ENCODE assay signal across 6 worm cellular contexts in genomic region chrX:9441512-9441911, ce11.
A peak's percentile ranks its signal among the peaks of the same experiment; 100 is the strongest.
TF ChIP-seq lines count a peak whose summit lies in the region.

Gene memb-1 (minus strand): TSS chrX:9441571.

TF ChIP-seq in whole organism, L1 larva, 84 proteins besides CTCF, POLR2A, EP300 and RAD21 (continued from another document and continues in another):
- no peak for TF ChIP-seq lir-3 (tag; optimal IDR thresholded peaks at IDR 0.05; lab: Kevin White, UChicago; ENCODE audit: poor library complexity)
- no peak for TF ChIP-seq unc-98 (GFP tag; IDR thresholded peaks at IDR 0.05; lab: Robert Waterston, UW)
- TF ChIP-seq hlh-4 (tag; optimal IDR thresholded peaks at IDR 0.05; lab: Kevin White, UChicago), result no peak
- TF ChIP-seq pqm-1 (tag; optimal IDR thresholded peaks at IDR 0.05; lab: Kevin White, UChicago), result no peak
- no peak for TF ChIP-seq sup-37 (GFP tag; optimal IDR thresholded peaks at IDR 0.05; lab: Kevin White, UChicago)
- no peak for TF ChIP-seq C34B4.2 (tag; optimal IDR thresholded peaks at IDR 0.05; lab: Kevin White, UChicago)
- TF ChIP-seq isw-1 (GFP tag; IDR thresholded peaks at IDR 0.05; lab: Robert Waterston, UW), result peak; percentile 8; the same call in 1 of the 2 replicates
- no peak for TF ChIP-seq sptf-1 (tag; optimal IDR thresholded peaks at IDR 0.05; lab: Kevin White, UChicago)
- peak; percentile 45 for TF ChIP-seq fos-1 (tag; optimal IDR thresholded peaks at IDR 0.05; lab: Kevin White, UChicago)
- peak; percentile 8 for TF ChIP-seq nhr-77 (tag; optimal IDR thresholded peaks at IDR 0.05; lab: Kevin White, UChicago)
- peak; percentile 86 for TF ChIP-seq mep-1 (tag; optimal IDR thresholded peaks at IDR 0.05; lab: Kevin White, UChicago)
- peak in 1 of 2 experiments; percentile 70 for TF ChIP-seq mdl-1 (tag; optimal IDR thresholded peaks at IDR 0.05; lab: Kevin White, UChicago)
- TF ChIP-seq unc-62 (GFP tag; optimal IDR thresholded peaks at IDR 0.05; lab: Kevin White, UChicago), result no peak
- no peak for TF ChIP-seq unc-30 (tag; optimal IDR thresholded peaks at IDR 0.05; lab: Kevin White, UChicago)
- no peak for TF ChIP-seq mef-2 (tag; optimal IDR thresholded peaks at IDR 0.05; lab: Kevin White, UChicago)
- TF ChIP-seq nhr-28 (tag; optimal IDR thresholded peaks at IDR 0.05; lab: Kevin White, UChicago), result no peak
- TF ChIP-seq ceh-8 (GFP tag; optimal IDR thresholded peaks at IDR 0.05; lab: Kevin White, UChicago), result no peak
- peak; percentile 28 for TF ChIP-seq skn-1 (tag; optimal IDR thresholded peaks at IDR 0.05; lab: Kevin White, UChicago)
- TF ChIP-seq nhr-76 (tag; optimal IDR thresholded peaks at IDR 0.05; lab: Kevin White, UChicago), result no peak
- TF ChIP-seq unc-86 (tag; optimal IDR thresholded peaks at IDR 0.05; lab: Kevin White, UChicago), result peak; percentile 38
- peak; percentile 69 for TF ChIP-seq nhr-71 (tag; optimal IDR thresholded peaks at IDR 0.05; lab: Kevin White, UChicago)
- no peak for TF ChIP-seq aly-2 (tag; optimal IDR thresholded peaks at IDR 0.05; lab: Kevin White, UChicago)

TF ChIP-seq in whole organism, L2 larva, 48 proteins besides CTCF, POLR2A, EP300 and RAD21 (continued from another document and continues in another):
- peak; percentile 81 for TF ChIP-seq nhr-129 (tag; optimal IDR thresholded peaks at IDR 0.05; lab: Kevin White, UChicago)
- no peak for TF ChIP-seq ceh-82 (tag; optimal IDR thresholded peaks at IDR 0.05; lab: Kevin White, UChicago)
- TF ChIP-seq nhr-21 (tag; optimal IDR thresholded peaks at IDR 0.05; lab: Kevin White, UChicago), result no peak
- peak; percentile 31 for TF ChIP-seq mab-5 (tag; optimal IDR thresholded peaks at IDR 0.05; lab: Kevin White, UChicago)
- peak; percentile 78 for TF ChIP-seq sma-9 (GFP tag; optimal IDR thresholded peaks at IDR 0.05; lab: Kevin White, UChicago)
- TF ChIP-seq sma-9 (tag; optimal IDR thresholded peaks at IDR 0.05; lab: Kevin White, UChicago), result no peak
- TF ChIP-seq nhr-11 (tag; optimal IDR thresholded peaks at IDR 0.05; lab: Kevin White, UChicago), result no peak
- no peak for TF ChIP-seq elt-1 (tag; optimal IDR thresholded peaks at IDR 0.05; lab: Kevin White, UChicago)
- TF ChIP-seq R02D3.7 (tag; optimal IDR thresholded peaks at IDR 0.05; lab: Kevin White, UChicago), result no peak
- TF ChIP-seq gmeb-1 (tag; optimal IDR thresholded peaks at IDR 0.05; lab: Kevin White, UChicago), result peak; percentile 56
- peak; percentile 26 for TF ChIP-seq zag-1 (tag; optimal IDR thresholded peaks at IDR 0.05; lab: Kevin White, UChicago)
- peak; percentile 38 for TF ChIP-seq sma-3 (GFP tag; optimal IDR thresholded peaks at IDR 0.05; lab: Kevin White, UChicago)
- TF ChIP-seq nhr-23 (tag; optimal IDR thresholded peaks at IDR 0.05; lab: Kevin White, UChicago), result no peak
- TF ChIP-seq nhr-6 (tag; optimal IDR thresholded peaks at IDR 0.05; lab: Kevin White, UChicago), result no peak
- no peak for TF ChIP-seq ceh-16 (tag; optimal IDR thresholded peaks at IDR 0.05; lab: Kevin White, UChicago)
- TF ChIP-seq nhr-237 (tag; optimal IDR thresholded peaks at IDR 0.05; lab: Kevin White, UChicago), result no peak
- TF ChIP-seq unc-39 (tag; optimal IDR thresholded peaks at IDR 0.05; lab: Kevin White, UChicago), result no peak
- TF ChIP-seq ztf-1 (GFP tag; conservative IDR thresholded peaks at IDR 0.05; lab: Robert Waterston, UW), result no peak
- no peak for TF ChIP-seq mbf-1 (tag; optimal IDR thresholded peaks at IDR 0.05; lab: Kevin White, UChicago)
- no peak for TF ChIP-seq alr-1 (tag; optimal IDR thresholded peaks at IDR 0.05; lab: Kevin White, UChicago)
- TF ChIP-seq snpc-4 (tag; optimal IDR thresholded peaks at IDR 0.05; lab: Kevin White, UChicago), result peak; percentile 13
- no peak for TF ChIP-seq dmd-4 (tag; optimal IDR thresholded peaks at IDR 0.05; lab: Kevin White, UChicago)
- TF ChIP-seq nhr-77 (tag; optimal IDR thresholded peaks at IDR 0.05; lab: Kevin White, UChicago), result no peak
- TF ChIP-seq C34F6.9 (tag; optimal IDR thresholded peaks at IDR 0.05; lab: Kevin White, UChicago), result peak; percentile 74

TF ChIP-seq in whole organism, L3 larva, 47 proteins besides CTCF, POLR2A, EP300 and RAD21 (continued from another document):
- TF ChIP-seq jun-1 (tag; optimal IDR thresholded peaks at IDR 0.05; lab: Kevin White, UChicago) (peak; percentile 50), nhr-23 (tag; optimal IDR thresholded peaks at IDR 0.05; lab: Kevin White, UChicago) (peak; percentile 77), skn-1 (tag; optimal IDR thresholded peaks at IDR 0.05; lab: Kevin White, UChicago) (peak; percentile 45), elt-2 (tag; optimal IDR thresholded peaks at IDR 0.05; lab: Kevin White, UChicago) (peak; percentile 59), nfya-1 (tag; optimal IDR thresholded peaks at IDR 0.05; lab: Kevin White, UChicago; ENCODE audit: insufficient read depth) (peak; percentile 77), nhr-237 (tag; optimal IDR thresholded peaks at IDR 0.05; lab: Kevin White, UChicago) (no peak), pqm-1 (tag; optimal IDR thresholded peaks at IDR 0.05; lab: Kevin White, UChicago) (peak; percentile 74), snpc-4 (tag; optimal IDR thresholded peaks at IDR 0.05; lab: Kevin White, UChicago) (peak; percentile 30), ceh-9 (tag; optimal IDR thresholded peaks at IDR 0.05; lab: Kevin White, UChicago) (no peak), lin-15B (tag; optimal IDR thresholded peaks at IDR 0.05; lab: Kevin White, UChicago) (peak; percentile 18)

TF ChIP-seq in whole organism, L4 larva, 104 proteins besides CTCF, POLR2A, EP300 and RAD21 (continued from another document and continues in another):
- TF ChIP-seq zip-2 (tag; optimal IDR thresholded peaks at IDR 0.05; lab: Kevin White, UChicago), result no peak
- no peak for TF ChIP-seq mdt-29 (GFP tag; IDR thresholded peaks at IDR 0.05; lab: Robert Waterston, UW)
- no peak for TF ChIP-seq madf-5 (GFP tag; IDR thresholded peaks at IDR 0.05; lab: Robert Waterston, UW)
- TF ChIP-seq F10B5.3 (tag; optimal IDR thresholded peaks at IDR 0.05; lab: Kevin White, UChicago), result no peak
- TF ChIP-seq mxl-2 (GFP tag; conservative IDR thresholded peaks at IDR 0.05; lab: Robert Waterston, UW), result no peak
- no peak for TF ChIP-seq fos-1 (tag; optimal IDR thresholded peaks at IDR 0.05; lab: Kevin White, UChicago)
- no peak for TF ChIP-seq sdz-12 (GFP tag; optimal IDR thresholded peaks at IDR 0.05; lab: Kevin White, UChicago)
- no peak for TF ChIP-seq nhr-25 (tag; optimal IDR thresholded peaks at IDR 0.05; lab: Kevin White, UChicago; ENCODE audit: borderline replicate concordance, insufficient read depth)
- no peak for TF ChIP-seq nhr-41 (GFP tag; IDR thresholded peaks at IDR 0.05; lab: Robert Waterston, UW)
- TF ChIP-seq unc-130 (GFP tag; optimal IDR thresholded peaks at IDR 0.05; lab: Kevin White, UChicago), result no peak
- peak; percentile 90 for TF ChIP-seq aha-1 (tag; lab: Kevin White, UChicago)
- TF ChIP-seq pqm-1 (tag; optimal IDR thresholded peaks at IDR 0.05; lab: Kevin White, UChicago), result peak; percentile 8
- TF ChIP-seq spr-1 (tag; optimal IDR thresholded peaks at IDR 0.05; lab: Kevin White, UChicago), result no peak
- peak; percentile 86 for TF ChIP-seq mep-1 (tag; optimal IDR thresholded peaks at IDR 0.05; lab: Kevin White, UChicago)
- TF ChIP-seq tag-97 (GFP tag; IDR thresholded peaks at IDR 0.05; lab: Robert Waterston, UW), result no peak
- TF ChIP-seq mdl-1 (tag; optimal IDR thresholded peaks at IDR 0.05; lab: Kevin White, UChicago), result peak in 1 of 2 experiments; percentile 59
- TF ChIP-seq mxl-3 (GFP tag; optimal IDR thresholded peaks at IDR 0.05; lab: Kevin White, UChicago), result peak; percentile 47
- peak; percentile 68 for TF ChIP-seq nhr-28 (tag; optimal IDR thresholded peaks at IDR 0.05; lab: Kevin White, UChicago)
- no peak for TF ChIP-seq lin-39 (tag; optimal IDR thresholded peaks at IDR 0.05; lab: Kevin White, UChicago)
- TF ChIP-seq duxl-1 (tag; optimal IDR thresholded peaks at IDR 0.05; lab: Kevin White, UChicago; ENCODE audit: poor library complexity), result peak; percentile 32
- TF ChIP-seq hif-1 (tag; optimal IDR thresholded peaks at IDR 0.05; lab: Kevin White, UChicago), result peak in 1 of 2 experiments; percentile 39
- TF ChIP-seq unc-62 (GFP tag; optimal IDR thresholded peaks at IDR 0.05 in 1 of 2; lab: Kevin White, UChicago), result no peak
- TF ChIP-seq unc-62 (tag; optimal IDR thresholded peaks at IDR 0.05; lab: Kevin White, UChicago), result no peak
- TF ChIP-seq set-16 (GFP tag; IDR thresholded peaks at IDR 0.05; lab: Robert Waterston, UW), result no peak
- peak; percentile 25 for TF ChIP-seq lin-13 (GFP tag; optimal IDR thresholded peaks at IDR 0.05; lab: Kevin White, UChicago)
- peak; percentile 57 for TF ChIP-seq hlh-30 (tag; optimal IDR thresholded peaks at IDR 0.05; lab: Kevin White, UChicago; ENCODE audit: insufficient read depth)
- TF ChIP-seq ztf-7 (tag; optimal IDR thresholded peaks at IDR 0.05; lab: Kevin White, UChicago), result peak; percentile 67
- no peak for TF ChIP-seq egl-43 (GFP tag; IDR thresholded peaks at IDR 0.05; lab: Robert Waterston, UW)
- TF ChIP-seq nhr-237 (tag; optimal IDR thresholded peaks at IDR 0.05; lab: Kevin White, UChicago), result no peak

TF ChIP-seq in whole organism, late embryonic, 69 proteins besides CTCF, POLR2A, EP300 and RAD21 (continued from another document):
- TF ChIP-seq dve-1 (tag; optimal IDR thresholded peaks at IDR 0.05; lab: Kevin White, UChicago), result no peak
- no peak for TF ChIP-seq ahr-1 (tag; optimal IDR thresholded peaks at IDR 0.05; lab: Kevin White, UChicago)
- TF ChIP-seq K02D7.2 (tag; optimal IDR thresholded peaks at IDR 0.05; lab: Kevin White, UChicago), result no peak
- no peak for TF ChIP-seq hlh-13 (GFP tag; optimal IDR thresholded peaks at IDR 0.05; lab: Kevin White, UChicago)
- no peak for TF ChIP-seq lim-6 (tag; optimal IDR thresholded peaks at IDR 0.05; lab: Kevin White, UChicago)
- peak; percentile 67 for TF ChIP-seq sdc-2 (tag; optimal IDR thresholded peaks at IDR 0.05; lab: Kevin White, UChicago)
- no peak for TF ChIP-seq dmd-4 (tag; optimal IDR thresholded peaks at IDR 0.05; lab: Kevin White, UChicago; ENCODE audit: borderline replicate concordance)
- TF ChIP-seq pax-1 (tag; optimal IDR thresholded peaks at IDR 0.05; lab: Kevin White, UChicago), result no peak
- no peak for TF ChIP-seq ceh-22 (tag; optimal IDR thresholded peaks at IDR 0.05; lab: Kevin White, UChicago)
- TF ChIP-seq pat-9 (tag; optimal IDR thresholded peaks at IDR 0.05; lab: Kevin White, UChicago), result no peak
- TF ChIP-seq pros-1 (tag; optimal IDR thresholded peaks at IDR 0.05; lab: Kevin White, UChicago), result no peak
- TF ChIP-seq elt-4 (tag; optimal IDR thresholded peaks at IDR 0.05; lab: Kevin White, UChicago), result no peak
- TF ChIP-seq C38D4.7 (GFP tag; optimal IDR thresholded peaks at IDR 0.05; lab: Kevin White, UChicago), result no peak
- no peak for TF ChIP-seq hlh-15 (tag; optimal IDR thresholded peaks at IDR 0.05; lab: Kevin White, UChicago)
- peak; percentile 30 for TF ChIP-seq elt-2 (tag; optimal IDR thresholded peaks at IDR 0.05; lab: Kevin White, UChicago)
- no peak for TF ChIP-seq Y22D7AL.16 (tag; optimal IDR thresholded peaks at IDR 0.05; lab: Kevin White, UChicago)
- no peak for TF ChIP-seq unc-55 (GFP tag; optimal IDR thresholded peaks at IDR 0.05; lab: Kevin White, UChicago)
- no peak for TF ChIP-seq pag-3 (tag; optimal IDR thresholded peaks at IDR 0.05; lab: Kevin White, UChicago; ENCODE audit: borderline replicate concordance)
- TF ChIP-seq ref-2 (tag; optimal IDR thresholded peaks at IDR 0.05; lab: Kevin White, UChicago), result peak; percentile 21
- no peak for TF ChIP-seq ceh-18 (tag; optimal IDR thresholded peaks at IDR 0.05; lab: Kevin White, UChicago)

TF ChIP-seq in whole organism, young adult, 124 proteins besides CTCF, POLR2A, EP300 and RAD21 (continued from another document):
- TF ChIP-seq cebp-2 (GFP tag; IDR thresholded peaks at IDR 0.05; lab: Robert Waterston, UW) (no peak), ama-1 (optimal IDR thresholded peaks at IDR 0.05; lab: Kevin White, UChicago) (no peak), ama-1 (GFP tag; optimal IDR thresholded peaks at IDR 0.05; lab: Kevin White, UChicago) (no peak), F57A8.1 (GFP tag; optimal IDR thresholded peaks at IDR 0.05; lab: Kevin White, UChicago) (no peak), athp-1 (tag; optimal IDR thresholded peaks at IDR 0.05; lab: Kevin White, UChicago) (no peak), D2030.7 (GFP tag; IDR thresholded peaks at IDR 0.05; lab: Robert Waterston, UW) (no peak), akir-1 (GFP tag; optimal IDR thresholded peaks at IDR 0.05; lab: Kevin White, UChicago) (no peak), efl-1 (GFP tag; optimal IDR thresholded peaks at IDR 0.05; lab: Kevin White, UChicago) (peak; percentile 12), F22D6.2 (tag; optimal IDR thresholded peaks at IDR 0.05; lab: Kevin White, UChicago) (no peak), let-607 (tag; optimal IDR thresholded peaks at IDR 0.05; lab: Kevin White, UChicago) (peak in 1 of 2 experiments; percentile 64), sptf-2 (GFP tag; optimal IDR thresholded peaks at IDR 0.05; lab: Kevin White, UChicago) (no peak), madf-8 (GFP tag; conservative IDR thresholded peaks at IDR 0.05; lab: Robert Waterston, UW) (no peak), F49E8.2 (tag; optimal IDR thresholded peaks at IDR 0.05; lab: Kevin White, UChicago; ENCODE audit: insufficient read depth) (no peak), B0261.1 (tag; optimal IDR thresholded peaks at IDR 0.05; lab: Kevin White, UChicago) (no peak), nhr-120 (GFP tag; IDR thresholded peaks at IDR 0.05; lab: Robert Waterston, UW) (no peak), lin-54 (GFP tag; optimal IDR thresholded peaks at IDR 0.05; lab: Kevin White, UChicago) (no peak), snpc-4 (GFP tag; optimal IDR thresholded peaks at IDR 0.05; lab: Kevin White, UChicago) (no peak), snpc-4 (tag; optimal IDR thresholded peaks at IDR 0.05; lab: Kevin White, UChicago) (peak in 1 of 4 experiments; percentile 67), tbp1 (GFP tag; optimal IDR thresholded peaks at IDR 0.05; lab: Kevin White, UChicago) (no peak), hmg-1.2 (GFP tag; IDR thresholded peaks at IDR 0.05; lab: Robert Waterston, UW) (no peak), lsy-27 (tag; optimal IDR thresholded peaks at IDR 0.05; lab: Kevin White, UChicago; ENCODE audit: borderline replicate concordance, insufficient read depth) (no peak), attf-3 (GFP tag; conservative IDR thresholded peaks at IDR 0.05; lab: Robert Waterston, UW) (no peak), nfya-1 (tag; optimal IDR thresholded peaks at IDR 0.05; lab: Kevin White, UChicago; ENCODE audit: borderline replicate concordance, insufficient read depth) (no peak), C17E4.6 (GFP tag; IDR thresholded peaks at IDR 0.05; lab: Robert Waterston, UW) (no peak), egrh-3 (GFP tag; IDR thresholded peaks at IDR 0.05; lab: Robert Waterston, UW) (no peak), lin-26 (GFP tag; IDR thresholded peaks at IDR 0.05; lab: Robert Waterston, UW) (no peak), C06A6.2 (GFP tag; conservative IDR thresholded peaks at IDR 0.05; lab: Robert Waterston, UW) (no peak), Y53G8AR.9 (GFP tag; conservative IDR thresholded peaks at IDR 0.05; lab: Robert Waterston, UW) (no peak), attf-6 (GFP tag; IDR thresholded peaks at IDR 0.05; lab: Robert Waterston, UW) (no peak), nhr-27 (tag; optimal IDR thresholded peaks at IDR 0.05; lab: Kevin White, UChicago) (no peak), lag-1 (GFP tag; IDR thresholded peaks at IDR 0.05; lab: Robert Waterston, UW) (no peak)
